Worm (Caenorhabditis elegans): ENCODE measurements around the gene F14D2.7.

DNA sequence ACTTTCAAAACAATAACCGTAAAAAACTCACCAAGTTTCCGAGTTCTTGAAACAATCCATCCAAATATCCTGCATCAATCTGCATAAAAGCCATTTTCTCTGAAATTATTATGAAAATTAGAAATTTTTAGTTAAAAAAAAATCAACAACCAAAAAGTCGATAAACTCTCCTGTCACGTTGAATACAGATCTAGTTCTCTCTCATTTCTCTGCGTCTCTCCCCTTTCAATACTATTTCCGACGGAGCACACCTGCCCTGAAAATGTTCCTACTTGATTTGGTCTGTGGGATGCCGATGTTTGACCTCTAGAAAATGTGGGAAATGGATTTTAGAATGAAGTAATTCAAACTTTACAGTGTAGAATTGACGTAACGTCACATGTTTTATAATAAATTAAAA, 49.0 kb upstream of the F14D2.7 start, which contains the start of gene T06D4.6:
- TF ChIP-seq ZK546.5 (tag; optimal IDR thresholded peaks at IDR 0.05) (no peak), lin-13 (GFP tag; optimal IDR thresholded peaks at IDR 0.05) (no peak)

Data from whole organism, L4 larva.